Fruit fly (Drosophila melanogaster) whole organism, embryonic: Measurements from ENCODE around the gene CG31525.

Experiments used
- Atf3 ChIP-seq: fragments of 200-800 bp; sonication (Bioruptor generic); optimal IDR thresholded peaks from 3 replicates; lab custom pipeline; 2016; ENCODE audit warnings: missing biosample characterization, missing genetic modification characterization
- CG10209 ChIP-seq: fragments of 200-800 bp; sonication (Bioruptor generic); optimal IDR thresholded peaks from 3 replicates; lab custom pipeline; 2017; ENCODE audit warnings: missing biosample characterization, mild to moderate bottlenecking, missing genetic modification characterization, missing genetic modification reagents
- CG10959 ChIP-seq: fragments of 200-800 bp; sonication (Bioruptor generic); IDR thresholded peaks from 2 replicates; pipeline ENCODE4 v1.3.6; 2022; ENCODE audit warnings: missing biosample characterization, missing genetic modification characterization
- CG11723 ChIP-seq: fragments of 200-800 bp; sonication (Bioruptor generic); optimal IDR thresholded peaks from 2 replicates; lab custom pipeline; 2017; ENCODE audit warnings: missing biosample characterization, mild to moderate bottlenecking, missing genetic modification characterization
- CG14965 ChIP-seq: fragments of 200-800 bp; sonication (Bioruptor generic); optimal IDR thresholded peaks from 2 replicates; lab custom pipeline; 2016; ENCODE audit warnings: missing biosample characterization, missing genetic modification characterization, borderline replicate concordance
- CG18476 ChIP-seq: fragments of 200-800 bp; sonication (Bioruptor generic); optimal IDR thresholded peaks from 2 replicates; lab custom pipeline; 2016; ENCODE audit warnings: missing biosample characterization, mild to moderate bottlenecking, missing genetic modification characterization
- CG18599 ChIP-seq: fragments of 200-800 bp; sonication (Bioruptor generic); optimal IDR thresholded peaks from 3 replicates; lab custom pipeline; 2017; ENCODE audit warnings: missing biosample characterization, missing genetic modification characterization, mild to moderate bottlenecking, moderate library complexity, missing genetic modification reagents
- CG18764 ChIP-seq: fragments of 200-800 bp; sonication (Bioruptor generic); optimal IDR thresholded peaks from 3 replicates; lab custom pipeline; 2016; ENCODE audit warnings: missing biosample characterization, missing genetic modification characterization
- CG2678 ChIP-seq: fragments of 200-800 bp; sonication (Bioruptor generic); optimal IDR thresholded peaks from 3 replicates; lab custom pipeline; 2019; ENCODE audit warnings: missing biosample characterization, mild to moderate bottlenecking, missing genetic modification characterization, moderate library complexity
- CG32532 ChIP-seq: fragments of 200-800 bp; sonication (Bioruptor generic); IDR thresholded peaks from 2 replicates; pipeline ENCODE4 v1.3.6; 2022; ENCODE audit warnings: missing biosample characterization, missing genetic modification characterization
- CG3407 ChIP-seq: fragments of 200-800 bp; sonication (Bioruptor generic); optimal IDR thresholded peaks from 2 replicates; lab custom pipeline; 2018; ENCODE audit warnings: missing biosample characterization, mild to moderate bottlenecking, missing genetic modification characterization
- CG3847 ChIP-seq: fragments of 200-800 bp; sonication (Bioruptor generic); IDR thresholded peaks from 2 replicates; pipeline ENCODE4 v1.3.6; 2022; ENCODE audit warnings: missing biosample characterization, missing genetic modification characterization
- CG5953 ChIP-seq: fragments of 200-800 bp; sonication (Bioruptor generic); IDR thresholded peaks from 2 replicates; pipeline ENCODE4 v1.3.6; 2022; ENCODE audit warnings: missing biosample characterization, missing genetic modification characterization
- CG6254 ChIP-seq: fragments of 200-800 bp; sonication (Bioruptor generic); optimal IDR thresholded peaks from 3 replicates; lab custom pipeline; 2017; ENCODE audit warnings: mild to moderate bottlenecking, missing biosample characterization, missing genetic modification reagents, missing genetic modification characterization
- CG7786 ChIP-seq: fragments of 200-800 bp; sonication (Bioruptor generic); optimal IDR thresholded peaks from 2 replicates; lab custom pipeline; 2016; ENCODE audit warnings: missing biosample characterization, missing genetic modification characterization
- CG8281 ChIP-seq: fragments of 200-800 bp; sonication (Bioruptor generic); optimal IDR thresholded peaks from 2 replicates; lab custom pipeline; 2018; ENCODE audit warnings: missing biosample characterization, mild to moderate bottlenecking, missing genetic modification characterization, moderate library complexity
- CG8359 ChIP-seq: fragments of 200-800 bp; sonication (Bioruptor generic); optimal IDR thresholded peaks from 2 replicates; lab custom pipeline; 2017; ENCODE audit warnings: missing biosample characterization, mild to moderate bottlenecking, missing genetic modification characterization, borderline replicate concordance
- D ChIP-seq, 2 experiments: fragments of 200-800 bp in 1 of 2; fragments of >200 bp in 1 of 2; sonication (Bioruptor generic) in 1 of 2; optimal IDR thresholded peaks; 2 replicates in 1 of 2; 3 replicates in 1 of 2; lab custom pipeline; 2017; ENCODE audit warnings: mild to moderate bottlenecking in 1 of 2, missing biosample characterization in 1 of 2, missing genetic modification characterization in 1 of 2, missing genetic modification reagents in 1 of 2
- Dll ChIP-seq: fragments of 200-800 bp; sonication (Bioruptor generic); IDR thresholded peaks from 4 replicates; pipeline ENCODE4 v1.3.6; 2022; ENCODE audit warnings: missing biosample characterization, missing genetic modification characterization; ENCODE audit not compliant: partially characterized antibody
- Doc2 ChIP-seq: fragments of 200-800 bp; sonication (Bioruptor generic); IDR thresholded peaks from 2 replicates; pipeline ENCODE4 v1.3.6; 2022; ENCODE audit warnings: missing biosample characterization, missing genetic modification characterization
- Dp ChIP-seq: fragments of 200-800 bp; sonication (Bioruptor generic); optimal IDR thresholded peaks from 2 replicates; lab custom pipeline; 2018; ENCODE audit warnings: missing biosample characterization, mild to moderate bottlenecking, missing genetic modification characterization, moderate library complexity
- Dref ChIP-seq: fragments of 200-800 bp; sonication (Bioruptor generic); IDR thresholded peaks from 2 replicates; pipeline ENCODE4 v1.3.6; 2022; ENCODE audit warnings: missing biosample characterization, missing genetic modification characterization
- H15 ChIP-seq: fragments of 200-800 bp; sonication (Bioruptor generic); IDR thresholded peaks from 3 replicates; pipeline ENCODE4 v1.3.6; 2022; ENCODE audit warnings: missing biosample characterization, missing genetic modification characterization
- HHEX ChIP-seq: fragments of 200-800 bp; sonication (Bioruptor generic); optimal IDR thresholded peaks from 3 replicates; lab custom pipeline; 2017; ENCODE audit warnings: missing biosample characterization, mild to moderate bottlenecking, missing genetic modification characterization, missing genetic modification reagents
- HLH4C ChIP-seq: fragments of 200-800 bp; sonication (Bioruptor generic); IDR thresholded peaks from 3 replicates; pipeline ENCODE4 v1.3.6; 2022; ENCODE audit warnings: missing biosample characterization, missing genetic modification characterization; ENCODE audit not compliant: partially characterized antibody
- NFAT ChIP-seq: fragments of 200-800 bp; sonication (Bioruptor generic); IDR thresholded peaks from 2 replicates; pipeline ENCODE4 v1.3.6; 2022; ENCODE audit warnings: missing biosample characterization, missing genetic modification characterization
- Scr ChIP-seq: fragments of 200-800 bp; sonication (Bioruptor generic); IDR thresholded peaks from 2 replicates; pipeline ENCODE4 v1.3.6; 2022; ENCODE audit warnings: missing biosample characterization, missing genetic modification characterization; ENCODE audit not compliant: partially characterized antibody
- Sry-δ ChIP-seq: fragments of 200-800 bp; sonication (Bioruptor generic); optimal IDR thresholded peaks from 2 replicates; lab custom pipeline; 2016; ENCODE audit warnings: missing biosample characterization, missing genetic modification characterization
- abd-A ChIP-seq: fragments of 200-800 bp; sonication (Bioruptor generic); optimal IDR thresholded peaks from 3 replicates; lab custom pipeline; 2019; ENCODE audit warnings: missing biosample characterization, mild to moderate bottlenecking, missing genetic modification characterization, moderate library complexity
- ase ChIP-seq: fragments of 200-800 bp; sonication (Bioruptor generic); IDR thresholded peaks from 3 replicates; pipeline ENCODE4 v1.3.6; 2022; ENCODE audit warnings: missing biosample characterization, missing genetic modification characterization
- bab2 ChIP-seq: fragments of 200-800 bp; sonication (Bioruptor generic); optimal IDR thresholded peaks from 2 replicates; lab custom pipeline; 2016; ENCODE audit warnings: missing biosample characterization, missing genetic modification characterization
- da ChIP-seq: fragments of 200-800 bp; sonication (Bioruptor generic); optimal IDR thresholded peaks from 2 replicates; lab custom pipeline; 2016; ENCODE audit warnings: missing biosample characterization, missing genetic modification characterization
- dmrt11E ChIP-seq: fragments of 200-800 bp; sonication (Bioruptor generic); optimal IDR thresholded peaks from 3 replicates; lab custom pipeline; 2018; ENCODE audit warnings: missing biosample characterization, mild to moderate bottlenecking, missing genetic modification characterization, moderate library complexity
- fd102C ChIP-seq: fragments of 200-800 bp; sonication (Bioruptor generic); optimal IDR thresholded peaks from 2 replicates; lab custom pipeline; 2018; ENCODE audit warnings: missing biosample characterization, mild to moderate bottlenecking, missing genetic modification characterization, moderate library complexity
- fd3F ChIP-seq: fragments of 200-800 bp; sonication (Bioruptor generic); optimal IDR thresholded peaks from 2 replicates; lab custom pipeline; 2018; ENCODE audit warnings: missing biosample characterization, mild to moderate bottlenecking, missing genetic modification characterization, moderate library complexity
- gcm ChIP-seq: fragments of 200-800 bp; sonication (Bioruptor generic); optimal IDR thresholded peaks from 2 replicates; lab custom pipeline; 2019; ENCODE audit warnings: missing biosample characterization, mild to moderate bottlenecking, missing genetic modification characterization, moderate library complexity
- her ChIP-seq: fragments of 200-800 bp; sonication (Bioruptor generic); optimal IDR thresholded peaks from 2 replicates; lab custom pipeline; 2016; ENCODE audit warnings: missing biosample characterization, missing genetic modification characterization
- inv ChIP-seq: fragments of 200-800 bp; sonication (Bioruptor generic); IDR thresholded peaks from 2 replicates; pipeline ENCODE4 v1.3.6; 2022; ENCODE audit warnings: missing biosample characterization, missing genetic modification characterization; ENCODE audit not compliant: partially characterized antibody
- jing ChIP-seq: fragments of 200-800 bp; sonication (Bioruptor generic); optimal IDR thresholded peaks from 2 replicates; lab custom pipeline; 2018; ENCODE audit warnings: missing biosample characterization, mild to moderate bottlenecking, missing genetic modification characterization
- klu ChIP-seq: fragments of 200-800 bp; sonication (Bioruptor generic); IDR thresholded peaks from 2 replicates; pipeline ENCODE4 v1.3.6; 2022; ENCODE audit warnings: missing biosample characterization, missing genetic modification characterization
- luna ChIP-seq: fragments of 200-800 bp; sonication (Bioruptor generic); optimal IDR thresholded peaks from 2 replicates; lab custom pipeline; 2016; ENCODE audit warnings: missing biosample characterization, missing genetic modification characterization
- nau ChIP-seq: fragments of 200-800 bp; sonication (Bioruptor generic); optimal IDR thresholded peaks from 3 replicates; lab custom pipeline; 2017; ENCODE audit warnings: missing biosample characterization, mild to moderate bottlenecking, missing genetic modification characterization, missing genetic modification reagents
- pum ChIP-seq: fragments of 200-800 bp; sonication (Bioruptor generic); optimal IDR thresholded peaks from 2 replicates; lab custom pipeline; 2016; ENCODE audit warnings: missing biosample characterization, missing genetic modification characterization
- tap ChIP-seq: fragments of 200-800 bp; optimal IDR thresholded peaks from 3 replicates; lab custom pipeline; 2019; ENCODE audit warnings: missing biosample characterization, mild to moderate bottlenecking, missing genetic modification characterization, moderate library complexity
- vfl ChIP-seq: fragments of 200-800 bp; sonication (Bioruptor generic); optimal IDR thresholded peaks from 2 replicates; lab custom pipeline; 2016; ENCODE audit warnings: missing biosample characterization, missing genetic modification characterization
- vnd ChIP-seq: fragments of 200-800 bp; sonication (Bioruptor generic); IDR thresholded peaks from 3 replicates; pipeline ENCODE4 v1.3.6; 2022; ENCODE audit warnings: missing biosample characterization, missing genetic modification characterization; ENCODE audit not compliant: partially characterized antibody
- zen ChIP-seq: fragments of 200-800 bp; sonication (Bioruptor generic); optimal IDR thresholded peaks from 3 replicates; lab custom pipeline; 2018; ENCODE audit warnings: missing biosample characterization, mild to moderate bottlenecking, missing genetic modification characterization, moderate library complexity

The CG31525 gene

DNA sequence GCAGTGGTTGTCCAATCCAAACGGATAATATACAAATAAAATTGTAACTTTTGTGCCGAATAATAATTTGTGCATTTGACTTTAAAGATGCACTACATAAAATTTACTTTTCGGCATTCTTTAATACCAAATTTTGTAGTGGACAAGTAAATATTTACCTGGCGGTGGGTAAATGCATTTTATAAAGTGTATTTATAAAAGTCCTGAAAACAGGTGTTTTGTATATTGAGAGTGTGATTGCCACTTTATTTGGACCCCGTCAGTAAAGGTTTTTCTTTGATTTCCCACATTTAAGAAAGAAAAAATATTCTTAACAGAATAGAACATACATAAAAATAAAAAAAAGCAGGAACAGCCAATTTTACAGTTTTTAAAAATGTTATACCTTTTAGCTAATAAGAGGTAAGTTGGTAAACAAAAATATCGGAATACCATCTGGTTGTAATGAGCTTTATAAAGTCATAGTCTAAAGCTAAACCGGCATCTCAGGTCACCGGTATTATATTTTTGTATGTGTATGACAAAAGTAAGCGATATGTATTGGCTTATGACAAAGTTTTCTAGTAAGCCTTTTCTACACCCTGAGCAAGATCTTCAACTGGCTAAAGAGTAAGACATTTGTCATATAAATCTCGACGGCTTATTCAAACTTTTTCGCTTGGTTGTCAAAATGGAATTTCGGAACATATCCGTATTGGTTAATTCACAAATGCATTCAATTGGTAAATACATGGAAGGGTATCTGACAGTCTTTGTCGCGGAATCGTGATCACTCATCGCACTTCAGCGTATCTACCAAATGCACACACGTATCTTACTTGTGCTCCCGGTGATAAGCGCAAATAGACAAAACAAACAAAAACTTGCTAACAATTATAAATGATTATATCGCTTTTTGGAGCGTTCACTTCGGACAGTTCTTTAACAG, 31.9 kb upstream of the CG31525 start (continued):
- TF ChIP-seq bab2 (peak; percentile 88), CG5953 (GFP tag; lab: Robert Waterston, UW) (peak; percentile 85), CG3847 (GFP tag; lab: Robert Waterston, UW) (peak; percentile 70), klu (GFP tag; lab: Robert Waterston, UW) (no peak), vfl (GFP tag; lab: Kevin White, UChicago) (peak; percentile 80), Doc2 (no peak), inv (GFP tag; lab: Robert Waterston, UW) (no peak), CG18476 (peak; percentile 80), CG3407 (GFP tag; lab: Kevin White, UChicago) (peak; percentile 70), Dll (GFP tag; lab: Robert Waterston, UW) (no peak), CG10209 (GFP tag; lab: Kevin White, UChicago) (peak; percentile 88), pum (GFP tag; lab: Kevin White, UChicago) (peak; percentile 83), CG18599 (GFP tag; lab: Kevin White, UChicago) (peak; percentile 91), H15 (peak; percentile 86), Dref (GFP tag; lab: Robert Waterston, UW) (0 out of 2 replicates have a peak, but pooled peaks have one; percentile 17), CG10959 (GFP tag; lab: Robert Waterston, UW) (peak; percentile 51; the same call in 1 of the 2 replicates), CG7786 (GFP tag; lab: Kevin White, UChicago) (peak; percentile 92), CG32532 (GFP tag; lab: Robert Waterston, UW) (peak; percentile 86), luna (GFP tag; lab: Kevin White, UChicago) (peak; percentile 57), her (GFP tag; lab: Kevin White, UChicago) (peak; percentile 85), D (optimal IDR thresholded peaks at IDR 0.05; lab: Kevin White, UChicago) (no peak), D (GFP tag; optimal IDR thresholded peaks at IDR 0.05; lab: Kevin White, UChicago) (peak; percentile 76), CG2678 (tag; lab: Kevin White, UChicago) (peak; percentile 93), nau (peak; percentile 84), da (GFP tag; lab: Kevin White, UChicago) (peak; percentile 45), HHEX (GFP tag; lab: Kevin White, UChicago) (peak; percentile 88), Atf3 (GFP tag; lab: Kevin White, UChicago) (peak; percentile 64), CG8359 (GFP tag; lab: Kevin White, UChicago) (peak; percentile 65), CG14965 (GFP tag; lab: Kevin White, UChicago) (peak; percentile 54), fd3F (GFP tag; lab: Kevin White, UChicago) (peak; percentile 79), CG18764 (GFP tag; lab: Kevin White, UChicago) (peak; percentile 67), zen (tag; lab: Kevin White, UChicago) (peak; percentile 64), jing (GFP tag; lab: Kevin White, UChicago) (no peak), HLH4C (GFP tag; lab: Robert Waterston, UW) (no peak), gcm (GFP tag; lab: Kevin White, UChicago) (peak; percentile 66), vnd (GFP tag; lab: Robert Waterston, UW) (no peak), dmrt11E (tag; lab: Kevin White, UChicago) (peak; percentile 42), Scr (GFP tag; lab: Robert Waterston, UW) (no peak), Dp (GFP tag; lab: Kevin White, UChicago) (no peak), CG11723 (peak; percentile 70), tap (peak; percentile 85), fd102C (no peak), ase (GFP tag; lab: Robert Waterston, UW) (peak; percentile 85), Sry-δ (peak; percentile 65), CG8281 (tag; lab: Kevin White, UChicago) (peak; percentile 57), abd-A (tag; lab: Kevin White, UChicago) (no peak), CG6254 (GFP tag; lab: Kevin White, UChicago) (peak; percentile 77), NFAT (GFP tag; lab: Robert Waterston, UW) (peak; percentile 71)
